Worm (Caenorhabditis elegans): ENCODE results near the gene sti-1.

The sti-1 gene

DNA sequence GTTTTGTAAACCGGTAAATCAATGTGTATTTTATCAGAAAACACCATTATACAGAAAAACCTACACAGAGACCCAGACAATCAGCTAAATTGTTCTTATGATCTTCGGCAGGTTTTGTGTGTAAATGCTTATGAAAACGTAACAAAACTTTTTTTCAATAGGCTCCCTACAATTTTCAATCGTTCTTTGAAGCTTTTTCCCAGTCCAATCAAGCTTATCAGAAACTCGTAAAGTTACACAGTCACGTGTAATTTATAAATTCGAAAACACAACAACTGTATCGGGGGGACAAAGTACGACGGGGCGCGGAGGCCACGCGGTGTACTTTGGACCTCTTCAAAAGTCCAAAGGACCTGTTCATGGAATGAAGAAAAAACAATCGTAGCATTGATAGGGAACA lies 43.1 kb upstream of the sti-1 start (continued):
- TF ChIP-seq nhr-237 (tag; optimal IDR thresholded peaks at IDR 0.05) (no peak), nhr-21 (tag; optimal IDR thresholded peaks at IDR 0.05) (peak; percentile 88)

DNA sequence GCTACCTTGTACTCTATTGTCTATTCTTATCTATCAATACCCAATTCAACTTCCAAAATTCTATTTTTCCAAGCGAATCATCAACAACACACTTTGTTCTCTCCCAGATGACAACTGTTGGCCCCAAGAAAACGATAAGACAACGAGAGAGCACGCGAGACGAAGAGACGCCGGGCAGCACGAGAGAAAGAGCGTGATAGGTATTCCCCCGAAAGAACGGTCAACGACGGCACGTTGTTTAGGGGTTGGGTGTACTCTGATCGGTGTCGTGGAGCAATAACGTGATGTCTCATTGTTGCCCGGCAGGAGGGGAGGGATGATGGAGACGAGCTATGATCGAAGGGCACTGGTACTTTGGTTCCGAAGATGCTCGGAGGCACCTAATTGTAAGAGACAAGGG lies 42.0 kb upstream of the sti-1 start:
- TF ChIP-seq sma-9 (GFP tag; optimal IDR thresholded peaks at IDR 0.05) (peak; percentile 99), sma-9 (tag; optimal IDR thresholded peaks at IDR 0.05) (peak; percentile 46), mbf-1 (tag; optimal IDR thresholded peaks at IDR 0.05) (no peak), nhr-11 (tag; optimal IDR thresholded peaks at IDR 0.05) (no peak), elt-1 (tag; optimal IDR thresholded peaks at IDR 0.05) (no peak), blmp-1 (tag; optimal IDR thresholded peaks at IDR 0.05; ENCODE audit: insufficient read depth) (peak; percentile 14), nhr-25 (tag; optimal IDR thresholded peaks at IDR 0.05) (peak; percentile 85), gmeb-1 (tag; optimal IDR thresholded peaks at IDR 0.05) (peak; percentile 82), sma-3 (GFP tag; optimal IDR thresholded peaks at IDR 0.05) (peak; percentile 97), peb-1 (tag; optimal IDR thresholded peaks at IDR 0.05) (no peak), nhr-21 (tag; optimal IDR thresholded peaks at IDR 0.05) (peak; percentile 95), mab-5 (tag; optimal IDR thresholded peaks at IDR 0.05) (peak; percentile 62), nhr-23 (tag; optimal IDR thresholded peaks at IDR 0.05) (no peak), unc-62 (GFP tag; optimal IDR thresholded peaks at IDR 0.05) (peak; percentile 11), crh-2 (tag; optimal IDR thresholded peaks at IDR 0.05) (peak; percentile 94), dmd-4 (tag; optimal IDR thresholded peaks at IDR 0.05) (no peak), fos-1 (tag; optimal IDR thresholded peaks at IDR 0.05) (peak; percentile 83), nhr-237 (tag; optimal IDR thresholded peaks at IDR 0.05) (no peak), aly-2 (tag; optimal IDR thresholded peaks at IDR 0.05) (no peak), ztf-4 (tag; optimal IDR thresholded peaks at IDR 0.05) (peak; percentile 89), lsy-2 (tag; optimal IDR thresholded peaks at IDR 0.05) (peak in 1 of 2 experiments; percentile 80), ama-1 (optimal IDR thresholded peaks at IDR 0.05) (peak; percentile 82), ztf-11 (tag; optimal IDR thresholded peaks at IDR 0.05) (no peak), ztf-1 (GFP tag; conservative IDR thresholded peaks at IDR 0.05) (no peak), ceh-16 (tag; optimal IDR thresholded peaks at IDR 0.05) (no peak), nhr-129 (tag; optimal IDR thresholded peaks at IDR 0.05) (peak; percentile 96), snpc-4 (tag; optimal IDR thresholded peaks at IDR 0.05) (peak; percentile 42), Y55F3AM.14 (GFP tag; optimal IDR thresholded peaks at IDR 0.05) (peak; percentile 94), lin-11 (tag; optimal IDR thresholded peaks at IDR 0.05) (no peak), nhr-10 (tag; optimal IDR thresholded peaks at IDR 0.05) (peak; percentile 13), zag-1 (tag; optimal IDR thresholded peaks at IDR 0.05) (no peak), sem-4 (tag; optimal IDR thresholded peaks at IDR 0.05) (peak; percentile 48), F13H6.1 (tag; optimal IDR thresholded peaks at IDR 0.05) (peak; percentile 97), unc-55 (GFP tag; optimal IDR thresholded peaks at IDR 0.05) (no peak), lin-13 (GFP tag; optimal IDR thresholded peaks at IDR 0.05) (peak; percentile 33), elt-3 (tag; optimal IDR thresholded peaks at IDR 0.05) (no peak), alr-1 (tag; optimal IDR thresholded peaks at IDR 0.05) (no peak), mdl-1 (tag; optimal IDR thresholded peaks at IDR 0.05) (peak; percentile 97 to 98), unc-39 (tag; optimal IDR thresholded peaks at IDR 0.05) (no peak), C34F6.9 (tag; optimal IDR thresholded peaks at IDR 0.05) (peak; percentile 51), egl-27 (tag; optimal IDR thresholded peaks at IDR 0.05) (peak; percentile 74), nhr-77 (tag; optimal IDR thresholded peaks at IDR 0.05) (peak; percentile 39), nhr-12 (tag; optimal IDR thresholded peaks at IDR 0.05) (no peak), R02D3.7 (tag; optimal IDR thresholded peaks at IDR 0.05) (no peak), lin-39 (tag; optimal IDR thresholded peaks at IDR 0.05) (no peak), ZK546.5 (tag; optimal IDR thresholded peaks at IDR 0.05) (no peak), ceh-82 (tag; optimal IDR thresholded peaks at IDR 0.05) (no peak), nhr-6 (tag; optimal IDR thresholded peaks at IDR 0.05) (peak; percentile 49), skn-1 (tag; optimal IDR thresholded peaks at IDR 0.05) (no peak)

All from whole organism, L2 larva.